Fruit fly (Drosophila melanogaster): ENCODE results near the gene CG3081.

CG3081 gene

DNA sequence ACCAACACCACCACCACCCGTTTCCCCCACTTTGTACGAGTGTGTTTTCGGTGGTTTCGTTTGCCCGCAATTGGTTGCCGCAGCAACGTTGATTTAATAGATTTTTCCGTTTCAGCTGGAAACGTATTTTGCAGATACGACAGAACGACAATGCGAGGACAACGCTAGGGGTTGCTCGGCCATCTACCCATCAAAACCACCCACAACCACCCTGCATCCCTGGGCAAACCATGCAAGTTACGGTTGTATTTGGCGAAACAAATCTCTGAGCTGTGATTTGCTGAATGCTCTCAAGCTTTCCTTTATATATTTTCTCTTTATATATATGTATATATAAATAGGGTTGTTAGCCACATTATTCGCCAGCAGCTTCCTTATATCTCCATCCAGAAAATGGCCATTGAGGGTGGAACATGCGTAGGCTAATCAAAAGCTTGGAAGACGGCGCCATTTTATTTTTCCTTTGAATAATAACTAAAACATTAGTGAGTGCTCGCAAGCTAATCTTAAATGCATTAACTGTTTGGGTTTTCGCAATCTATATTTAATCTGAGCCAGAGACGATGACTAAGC lies 43.8 kb downstream of the CG3081 start:
- TF ChIP-seq amos (GFP tag; IDR thresholded peaks at IDR 0.05; ENCODE audit: partially characterized antibody) (no peak), CG34422 (GFP tag; IDR thresholded peaks at IDR 0.05) (no peak), seq (GFP tag; IDR thresholded peaks at IDR 0.05) (peak; percentile 56; the same call in 1 of the 2 replicates), BtbVII (GFP tag; optimal IDR thresholded peaks at IDR 0.05) (no peak), CG13624 (GFP tag; optimal IDR thresholded peaks at IDR 0.05) (no peak), ems (GFP tag; optimal IDR thresholded peaks at IDR 0.05) (no peak), Nf-YC (tag; optimal IDR thresholded peaks at IDR 0.05) (peak; percentile 94), corto (GFP tag; optimal IDR thresholded peaks at IDR 0.05) (no peak), ab (GFP tag; optimal IDR thresholded peaks at IDR 0.05) (no peak), gsb-n (tag; optimal IDR thresholded peaks at IDR 0.05) (peak; percentile 8), CG10654 (GFP tag; optimal IDR thresholded peaks at IDR 0.05) (no peak), Nf-YB (GFP tag; optimal IDR thresholded peaks at IDR 0.05) (peak; percentile 95)

DNA sequence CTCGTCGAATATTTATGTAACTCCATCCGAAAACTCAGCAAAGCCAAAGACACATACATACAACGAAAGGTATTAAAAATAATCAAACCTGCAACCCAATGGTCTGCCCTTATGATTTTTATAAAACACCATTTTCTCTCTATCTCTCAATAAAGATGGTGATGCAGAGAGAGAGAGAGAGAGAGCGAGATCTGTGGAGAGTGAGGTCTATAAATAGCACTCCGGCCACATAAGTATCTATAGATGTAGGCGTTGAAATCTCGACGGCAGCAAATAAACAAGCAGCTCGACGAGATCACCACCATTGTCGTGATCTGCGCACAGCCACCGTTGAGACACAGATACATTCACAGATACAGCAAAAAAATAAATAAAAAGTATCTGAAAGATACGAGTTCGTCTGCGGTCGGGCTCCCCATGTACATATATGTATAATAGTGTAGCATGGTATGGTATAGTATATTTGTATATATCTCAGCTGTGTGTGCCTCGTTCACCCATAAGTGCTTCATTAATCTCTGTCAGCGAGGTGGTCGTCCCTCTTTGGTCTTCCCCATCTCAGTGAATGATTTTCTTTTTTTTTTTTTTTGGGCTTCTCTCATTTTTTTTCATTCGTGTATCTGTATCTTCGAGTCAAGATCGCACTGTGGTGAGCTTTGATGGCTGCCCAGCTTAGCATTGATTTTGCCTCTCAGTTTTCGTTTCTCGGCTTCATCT lies 47.2 kb downstream of the CG3081 start:
- TF ChIP-seq cg (GFP tag; optimal IDR thresholded peaks at IDR 0.05): peak; percentile 85
- TF ChIP-seq CG10366 (GFP tag; IDR thresholded peaks at IDR 0.05): no peak
- no peak for TF ChIP-seq CrebB (tag; optimal IDR thresholded peaks at IDR 0.05)
- TF ChIP-seq pnt (GFP tag; optimal IDR thresholded peaks at IDR 0.05): no peak
- no peak for TF ChIP-seq bcd (GFP tag; optimal IDR thresholded peaks at IDR 0.05)
- TF ChIP-seq Max (GFP tag; optimal IDR thresholded peaks at IDR 0.05): no peak
- TF ChIP-seq zen2 (GFP tag; IDR thresholded peaks at IDR 0.05; ENCODE audit: partially characterized antibody): no peak
- TF ChIP-seq phol (tag; optimal IDR thresholded peaks at IDR 0.05): peak; percentile 2
- TF ChIP-seq dpn (GFP tag; optimal IDR thresholded peaks at IDR 0.05): no peak
- TF ChIP-seq CG10543 (GFP tag; optimal IDR thresholded peaks at IDR 0.05): peak; percentile 51
- TF ChIP-seq CG18764 (GFP tag; optimal IDR thresholded peaks at IDR 0.05): no peak
- no peak for TF ChIP-seq pfk (GFP tag; optimal IDR thresholded peaks at IDR 0.05)
- TF ChIP-seq da (GFP tag; optimal IDR thresholded peaks at IDR 0.05): no peak
- TF ChIP-seq Doc2 (GFP tag; IDR thresholded peaks at IDR 0.05): no peak
- TF ChIP-seq Nf-YB (GFP tag; optimal IDR thresholded peaks at IDR 0.05): peak; percentile 96
- TF ChIP-seq CG9609 (GFP tag; optimal IDR thresholded peaks at IDR 0.05): no peak
- no peak for TF ChIP-seq disco-r (GFP tag; optimal IDR thresholded peaks at IDR 0.05)
- peak; percentile 11 for TF ChIP-seq CG12769 (tag; optimal IDR thresholded peaks at IDR 0.05)
- TF ChIP-seq CG8281 (tag; optimal IDR thresholded peaks at IDR 0.05): no peak
- no peak for TF ChIP-seq Kr (GFP tag; optimal IDR thresholded peaks at IDR 0.05)
- no peak for TF ChIP-seq ato (GFP tag; IDR thresholded peaks at IDR 0.05; ENCODE audit: partially characterized antibody)
- no peak for TF ChIP-seq Xrp1 (GFP tag; IDR thresholded peaks at IDR 0.05)
- no peak for TF ChIP-seq Abd-B (GFP tag; optimal IDR thresholded peaks at IDR 0.05)
- TF ChIP-seq gsb (GFP tag; IDR thresholded peaks at IDR 0.05): no peak
- no peak for TF ChIP-seq Hsf (GFP tag; optimal IDR thresholded peaks at IDR 0.05)
- TF ChIP-seq Med (GFP tag): peak; percentile 3
- peak; percentile 32 for TF ChIP-seq gcm (GFP tag; optimal IDR thresholded peaks at IDR 0.05)
- TF ChIP-seq unpg (GFP tag; optimal IDR thresholded peaks at IDR 0.05): no peak
- no peak for TF ChIP-seq CoRest (tag; optimal IDR thresholded peaks at IDR 0.05)
- peak; percentile 41 for TF ChIP-seq abd-A (tag; optimal IDR thresholded peaks at IDR 0.05)
- TF ChIP-seq chinmo (GFP tag; IDR thresholded peaks at IDR 0.05; ENCODE audit: partially characterized antibody): 0 out of 4 replicates have a peak, but pooled peaks have one; percentile 30
- no peak for TF ChIP-seq CG31441 (GFP tag; IDR thresholded peaks at IDR 0.05)
- no peak for TF ChIP-seq kay (GFP tag; optimal IDR thresholded peaks at IDR 0.05)
- peak in 1 of 2 experiments; percentile 9 for TF ChIP-seq Pdp1 (GFP tag; optimal IDR thresholded peaks at IDR 0.05)
- TF ChIP-seq CG7963 (GFP tag; IDR thresholded peaks at IDR 0.05; ENCODE audit: partially characterized antibody): no peak
- no peak for TF ChIP-seq CG7357 (GFP tag; IDR thresholded peaks at IDR 0.05)
- peak in 1 of 2 experiments; percentile 24 for TF ChIP-seq eve (GFP tag; optimal IDR thresholded peaks at IDR 0.05)

All from whole organism, embryonic.